Worm (Caenorhabditis elegans): Measurements from ENCODE around the gene Y71H2B.8.

- TF ChIP-seq W03F9.2 (tag; optimal IDR thresholded peaks at IDR 0.05) (no peak), dao-5 (tag; optimal IDR thresholded peaks at IDR 0.05) (no peak), him-1 (tag; optimal IDR thresholded peaks at IDR 0.05) (no peak)
Observed at ce11 chrIII:2530313-2530712, 48.8 kb upstream of the Y71H2B.8 start, which contains the start of gene cone-1.

Measured in whole organism, L4/young adult.